Fruit fly (Drosophila melanogaster): Measurements from ENCODE around the gene Men.

DNA sequence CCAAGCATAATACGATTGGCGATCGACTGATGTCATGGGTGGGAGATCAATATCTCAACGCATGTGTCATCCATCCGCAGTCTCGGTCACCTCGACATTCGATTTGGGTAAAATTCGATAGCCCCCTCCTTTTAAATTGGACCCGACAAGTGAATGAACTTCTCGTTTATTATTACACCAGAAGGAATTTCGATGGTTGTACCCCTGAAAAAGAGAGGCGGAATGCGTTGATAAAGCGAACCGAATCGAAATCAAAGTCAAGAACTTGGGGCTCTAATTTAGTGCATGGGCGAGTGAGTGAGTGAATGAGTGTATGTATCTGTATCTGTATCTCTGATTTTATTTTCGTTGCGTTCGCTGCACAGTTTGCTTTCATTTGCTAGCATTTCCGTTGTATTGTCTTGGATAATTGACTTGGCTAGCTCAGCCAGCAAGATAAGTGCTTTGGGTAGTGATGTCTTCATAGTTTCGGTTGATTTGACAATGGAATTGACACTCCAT lies 20.2 kb downstream of the Men start:
- no peak for TF ChIP-seq EcR (GFP tag; optimal IDR thresholded peaks at IDR 0.05)
- no peak for TF ChIP-seq usp (GFP tag; optimal IDR thresholded peaks at IDR 0.05)

Measured in whole organism.